Fruit fly (Drosophila melanogaster) whole organism, pupa: ENCODE measurements around the gene IFT43.

Experiments
- CG10348 ChIP-seq: fragments of 200-800 bp; sonication (Bioruptor generic); IDR thresholded peaks from 2 replicates; pipeline ENCODE4 v1.3.6; 2022; ENCODE audit warnings: missing biosample characterization, missing genetic modification characterization
- CG12605 ChIP-seq: fragments of 200-800 bp; sonication (Bioruptor generic); IDR thresholded peaks from 2 replicates; pipeline ENCODE4 v1.3.6; 2022; ENCODE audit warnings: missing biosample characterization, missing genetic modification characterization
- CG13204 ChIP-seq: fragments of 200-800 bp; sonication (Bioruptor generic); optimal IDR thresholded peaks from 2 replicates; lab custom pipeline; 2018; ENCODE audit warnings: missing biosample characterization, mild to moderate bottlenecking, missing genetic modification characterization, moderate library complexity
- CG14655 ChIP-seq: fragments of 200-800 bp; sonication (Bioruptor generic); optimal IDR thresholded peaks from 3 replicates; lab custom pipeline; 2017; ENCODE audit warnings: mild to moderate bottlenecking, missing biosample characterization, missing genetic modification reagents, missing genetic modification characterization
- CG15710 ChIP-seq: fragments of 200-800 bp; sonication (Bioruptor generic); optimal IDR thresholded peaks from 2 replicates; lab custom pipeline; 2018; ENCODE audit warnings: missing biosample characterization, mild to moderate bottlenecking, missing genetic modification characterization, moderate library complexity
- CG17806 ChIP-seq: fragments of 200-800 bp; sonication (Bioruptor generic); optimal IDR thresholded peaks from 2 replicates; lab custom pipeline; 2018; ENCODE audit warnings: missing biosample characterization, mild to moderate bottlenecking, missing genetic modification characterization, moderate library complexity
- CG32121 ChIP-seq: fragments of 200-800 bp; sonication (Bioruptor generic); IDR thresholded peaks from 2 replicates; pipeline ENCODE4 v1.3.6; 2022; ENCODE audit warnings: missing biosample characterization, missing genetic modification characterization
- CG34367 ChIP-seq: fragments of 200-800 bp; sonication (Bioruptor generic); optimal IDR thresholded peaks from 2 replicates; lab custom pipeline; 2018; ENCODE audit warnings: missing biosample characterization, mild to moderate bottlenecking, missing genetic modification characterization
- CG4496 ChIP-seq: fragments of 200-800 bp; sonication (Bioruptor generic); IDR thresholded peaks from 3 replicates; pipeline ENCODE4 v1.3.6; 2022; ENCODE audit warnings: missing biosample characterization, missing genetic modification characterization
- CG8159 ChIP-seq: fragments of 200-800 bp; sonication (Bioruptor generic); optimal IDR thresholded peaks from 3 replicates; lab custom pipeline; 2018; ENCODE audit warnings: missing biosample characterization, mild to moderate bottlenecking, missing genetic modification characterization, moderate library complexity
- CG8301 ChIP-seq: fragments of 200-800 bp; sonication (Bioruptor generic); optimal IDR thresholded peaks from 2 replicates; lab custom pipeline; 2018; ENCODE audit warnings: missing biosample characterization, mild to moderate bottlenecking, missing genetic modification characterization
- CG9948 ChIP-seq: fragments of 200-800 bp; sonication (Bioruptor generic); optimal IDR thresholded peaks from 2 replicates; lab custom pipeline; 2018; ENCODE audit warnings: missing biosample characterization, mild to moderate bottlenecking, missing genetic modification characterization, moderate library complexity
- D1 ChIP-seq: fragments of 200-800 bp; sonication (Bioruptor generic); optimal IDR thresholded peaks from 2 replicates; lab custom pipeline; 2018; ENCODE audit warnings: missing biosample characterization, mild to moderate bottlenecking, missing genetic modification characterization, moderate library complexity
- EcR ChIP-seq: fragments of 200-800 bp; sonication (Bioruptor generic); optimal IDR thresholded peaks from 3 replicates; lab custom pipeline; 2019; ENCODE audit warnings: missing biosample characterization, missing genetic modification characterization, mild to moderate bottlenecking, moderate library complexity, missing genetic modification reagents
- Ets98B ChIP-seq: fragments of 200-800 bp; sonication (Bioruptor generic); IDR thresholded peaks from 2 replicates; pipeline ENCODE4 v1.3.6; 2022; ENCODE audit warnings: missing biosample characterization, missing genetic modification characterization
- Pif1A ChIP-seq: fragments of 200-800 bp; sonication (Bioruptor generic); optimal IDR thresholded peaks from 3 replicates; lab custom pipeline; 2016; ENCODE audit warnings: missing biosample characterization, missing genetic modification characterization
- Pif1B ChIP-seq: fragments of 200-800 bp; sonication (Bioruptor generic); optimal IDR thresholded peaks from 3 replicates; lab custom pipeline; 2016; ENCODE audit warnings: missing biosample characterization, missing genetic modification characterization
- Snoo ChIP-seq: fragments of 200-800 bp; sonication (Bioruptor generic); optimal IDR thresholded peaks from 3 replicates; lab custom pipeline; 2017; ENCODE audit warnings: missing biosample characterization, mild to moderate bottlenecking, missing genetic modification characterization, inconsistent platforms
- fd96Ca ChIP-seq: fragments of 200-800 bp; sonication (Bioruptor generic); IDR thresholded peaks from 3 replicates; pipeline ENCODE4 v1.3.6; 2022; ENCODE audit warnings: missing biosample characterization, missing genetic modification characterization
- gl ChIP-seq: fragments of 200-800 bp; sonication (Bioruptor generic); optimal IDR thresholded peaks from 2 replicates; lab custom pipeline; 2018; ENCODE audit warnings: missing biosample characterization, mild to moderate bottlenecking, missing genetic modification characterization
- rn ChIP-seq: fragments of 200-800 bp; sonication (Bioruptor generic); IDR thresholded peaks from 2 replicates; pipeline ENCODE4 v1.3.6; 2022; ENCODE audit warnings: missing biosample characterization, missing genetic modification characterization

The IFT43 gene

DNA sequence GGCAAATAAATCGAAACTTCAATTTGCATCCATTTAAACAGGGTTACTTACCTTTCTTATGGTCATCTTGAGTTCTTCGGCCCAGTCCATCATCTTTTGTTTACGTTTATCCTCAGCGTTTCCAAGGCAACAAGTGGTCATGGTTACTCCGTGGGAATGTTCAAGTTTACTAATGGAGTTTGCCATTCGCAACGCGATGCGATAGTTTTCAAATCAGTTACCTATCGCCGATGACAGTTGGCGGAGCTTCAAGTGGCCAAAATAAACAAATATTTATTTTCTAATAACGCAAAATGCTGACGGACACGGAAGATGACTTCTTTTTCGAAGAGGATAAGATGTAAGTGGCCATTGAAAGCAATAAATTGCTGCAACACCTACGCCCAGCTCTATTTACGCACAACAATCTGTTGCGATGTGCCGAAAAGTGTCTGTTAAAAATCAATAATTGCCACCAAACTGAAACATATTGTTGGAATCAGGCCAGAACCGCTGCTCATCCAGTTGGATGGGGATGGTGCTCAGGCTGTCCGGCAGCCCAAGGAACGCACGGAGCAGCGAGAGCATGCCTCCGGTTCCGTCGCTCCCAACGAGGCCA, at the start of gene IFT43, which contains the start of gene PICK1:
Gene IFT43, minus strand, starts transcription at position 166 of the 598 bp plus-strand sequence.
Gene PICK1, plus strand, starts transcription at position 211 of the 598 bp plus-strand sequence.
- TF ChIP-seq gl (tag; lab: Kevin White, UChicago) (no peak), Pif1A (GFP tag; lab: Kevin White, UChicago) (no peak), CG8301 (no peak), CG12605 (peak; percentile 71), rn (GFP tag; lab: Robert Waterston, UW) (no peak), CG32121 (GFP tag; lab: Robert Waterston, UW) (no peak), CG8159 (tag; lab: Kevin White, UChicago) (no peak), CG9948 (tag; lab: Kevin White, UChicago) (no peak), Pif1B (GFP tag; lab: Kevin White, UChicago) (no peak), fd96Ca (GFP tag; lab: Robert Waterston, UW) (0 out of 3 replicates have a peak, but pooled peaks have one; percentile 30), Ets98B (no peak)

DNA sequence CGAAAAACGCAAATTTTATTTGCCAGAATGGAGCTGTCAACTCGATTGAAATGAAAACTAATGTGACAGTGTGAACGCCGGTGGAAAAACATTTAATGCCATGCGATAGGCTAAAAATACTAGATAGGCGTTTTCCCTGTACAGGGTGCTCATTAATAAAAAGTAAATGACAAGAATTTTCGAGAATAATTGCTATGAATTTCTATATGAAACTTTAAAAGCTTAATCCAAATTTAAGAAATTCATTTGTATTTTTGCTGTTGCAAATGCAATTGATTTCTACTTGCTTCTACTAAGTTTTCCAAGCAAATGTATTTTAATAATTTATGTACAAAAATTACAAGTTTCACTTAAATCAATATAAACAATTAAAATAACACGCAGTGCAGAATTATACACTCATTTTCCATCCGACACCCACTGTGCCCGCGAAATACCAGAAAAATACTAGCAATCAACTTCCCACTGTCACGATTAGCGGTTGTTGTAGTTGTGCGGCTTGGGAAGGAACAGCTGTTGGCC, 27.1 kb upstream of the IFT43 start, which contains the start of gene Pih1D1:
Gene Pih1D1, minus strand, starts transcription at position 50 of the 522 bp plus-strand sequence.
- TF ChIP-seq Pif1A (GFP tag; lab: Kevin White, UChicago) = no peak
- peak; percentile 67 for TF ChIP-seq gl (tag; lab: Kevin White, UChicago)
- peak; percentile 89 for TF ChIP-seq fd96Ca (GFP tag; lab: Robert Waterston, UW)
- TF ChIP-seq CG9948 (tag; lab: Kevin White, UChicago) = peak; percentile 96
- TF ChIP-seq CG4496 (GFP tag; lab: Robert Waterston, UW) = peak; percentile 97
- TF ChIP-seq CG12605 = peak; percentile 87
- TF ChIP-seq CG34367 (tag; lab: Kevin White, UChicago) = peak; percentile 89
- TF ChIP-seq Snoo (tag; lab: Kevin White, UChicago) = peak; percentile 92
- TF ChIP-seq CG32121 (GFP tag; lab: Robert Waterston, UW) = peak; percentile 96
- TF ChIP-seq CG15710 (tag; lab: Kevin White, UChicago) = peak; percentile 95
- TF ChIP-seq D1 = no peak
- no peak for TF ChIP-seq EcR (GFP tag; lab: Kevin White, UChicago)
- TF ChIP-seq CG8301 = peak; percentile 96
- TF ChIP-seq Ets98B = peak; percentile 91
- peak; percentile 96 for TF ChIP-seq CG8159 (tag; lab: Kevin White, UChicago)
- TF ChIP-seq rn (GFP tag; lab: Robert Waterston, UW) = peak; percentile 94
- peak; percentile 88 for TF ChIP-seq CG10348 (GFP tag; lab: Robert Waterston, UW)
- TF ChIP-seq CG13204 = peak; percentile 40
- peak; percentile 98 for TF ChIP-seq CG14655 (GFP tag; lab: Kevin White, UChicago)
- peak; percentile 83 for TF ChIP-seq Pif1B (GFP tag; lab: Kevin White, UChicago)
- peak; percentile 95 for TF ChIP-seq CG17806 (tag; lab: Kevin White, UChicago)

DNA sequence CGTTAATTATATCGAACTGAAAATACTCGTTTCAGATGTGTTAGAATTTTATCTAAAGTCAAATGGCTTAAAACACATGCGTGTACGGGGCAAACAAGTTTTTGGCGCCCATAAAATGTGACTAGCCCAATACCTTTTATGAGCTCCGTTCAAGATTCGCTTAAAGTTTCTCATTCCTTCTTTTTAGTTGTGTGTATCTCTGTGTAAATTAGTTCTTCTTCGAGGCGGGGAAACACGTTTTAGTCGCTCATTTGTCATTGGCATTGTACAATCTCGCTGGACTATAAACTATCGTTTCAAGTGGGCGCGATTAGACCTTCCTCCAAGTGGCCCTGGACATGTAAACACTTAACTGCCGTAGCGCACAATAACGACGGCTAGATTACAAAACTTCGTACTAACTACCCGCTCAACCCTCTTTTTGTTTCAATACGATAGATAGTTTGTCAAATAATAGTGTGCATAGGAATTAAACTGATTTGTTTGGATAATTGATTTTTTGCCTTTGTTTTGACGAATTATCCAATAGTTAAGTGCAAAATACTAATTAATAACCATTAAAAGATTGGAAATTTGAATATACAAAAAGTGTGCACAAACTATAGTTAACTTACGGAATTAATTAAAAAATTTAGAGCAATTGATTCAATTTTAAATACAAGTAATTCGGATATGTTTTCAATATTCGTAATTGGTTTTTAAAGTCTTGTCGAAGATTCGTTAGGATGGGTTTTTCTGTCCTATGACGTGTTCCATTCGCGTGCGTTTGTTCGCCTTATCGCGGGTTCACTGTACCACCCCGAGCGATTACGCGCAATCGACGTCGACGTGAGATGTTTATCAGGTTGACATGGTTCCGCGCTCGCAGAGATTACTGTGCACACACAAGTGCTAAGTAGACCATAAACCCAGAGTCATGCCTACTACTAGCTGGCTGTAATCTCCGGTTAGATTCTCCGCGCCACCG, 25.9 kb upstream of the IFT43 start:
- TF ChIP-seq Pif1A (GFP tag; lab: Kevin White, UChicago) (peak; percentile 42), fd96Ca (GFP tag; lab: Robert Waterston, UW) (peak; percentile 79), rn (GFP tag; lab: Robert Waterston, UW) (peak; percentile 18; the same call in 1 of the 2 replicates), CG32121 (GFP tag; lab: Robert Waterston, UW) (peak; percentile 68; the same call in 1 of the 2 replicates), CG10348 (GFP tag; lab: Robert Waterston, UW) (no peak), CG4496 (GFP tag; lab: Robert Waterston, UW) (peak; percentile 76), Pif1B (GFP tag; lab: Kevin White, UChicago) (peak; percentile 9), Snoo (tag; lab: Kevin White, UChicago) (peak; percentile 19), CG17806 (tag; lab: Kevin White, UChicago) (peak; percentile 45), CG15710 (tag; lab: Kevin White, UChicago) (peak; percentile 26), CG34367 (tag; lab: Kevin White, UChicago) (no peak), CG13204 (no peak), Ets98B (peak; percentile 55), EcR (GFP tag; lab: Kevin White, UChicago) (peak; percentile 37), CG8301 (peak; percentile 65), gl (tag; lab: Kevin White, UChicago) (no peak), CG12605 (peak; percentile 33; the same call in 1 of the 2 replicates), CG14655 (GFP tag; lab: Kevin White, UChicago) (no peak), CG9948 (tag; lab: Kevin White, UChicago) (peak; percentile 12), CG8159 (tag; lab: Kevin White, UChicago) (peak; percentile 51), D1 (no peak)

DNA sequence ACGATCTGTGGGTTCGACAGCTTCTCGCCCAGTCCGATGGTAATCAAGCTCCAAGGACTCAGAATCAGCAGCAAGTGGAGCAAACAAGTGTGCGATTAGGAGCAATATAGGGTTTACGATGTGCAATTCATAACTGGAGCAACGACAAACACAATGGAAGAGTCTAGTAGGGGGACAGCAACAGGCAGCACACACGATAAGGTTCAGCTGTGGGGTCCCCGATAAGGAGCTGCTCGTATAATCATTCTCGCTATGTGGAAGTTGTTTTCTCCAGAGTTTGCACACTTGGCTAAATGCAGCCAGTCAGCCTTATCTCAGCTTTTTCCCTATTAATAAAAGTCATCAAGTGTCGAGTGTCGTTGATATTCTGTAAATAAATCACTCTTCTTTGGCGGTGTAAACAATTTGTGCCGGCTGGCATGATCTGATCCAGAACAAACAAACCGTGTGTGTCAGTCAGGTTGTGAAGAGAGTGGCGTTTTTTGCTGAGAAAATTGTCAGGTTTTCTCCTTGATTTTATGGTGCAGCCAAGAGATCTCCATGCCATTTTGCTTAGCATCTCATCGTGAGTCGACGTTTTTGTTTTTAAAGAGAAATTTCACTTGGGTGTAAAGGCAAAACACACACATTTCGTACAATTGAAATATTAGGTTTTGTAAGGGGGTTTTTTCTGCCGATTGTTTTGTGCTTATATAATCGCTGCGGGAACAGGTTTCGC, 25.1 kb upstream of the IFT43 start:
- TF ChIP-seq rn (GFP tag; lab: Robert Waterston, UW) = no peak
- no peak for TF ChIP-seq CG17806 (tag; lab: Kevin White, UChicago)
- peak; percentile 49 for TF ChIP-seq EcR (GFP tag; lab: Kevin White, UChicago)
- no peak for TF ChIP-seq Snoo (tag; lab: Kevin White, UChicago)
- peak; percentile 32 for TF ChIP-seq gl (tag; lab: Kevin White, UChicago)
- peak; percentile 30; the same call in 2 of the 3 replicates for TF ChIP-seq CG4496 (GFP tag; lab: Robert Waterston, UW)
- TF ChIP-seq CG32121 (GFP tag; lab: Robert Waterston, UW) = 0 out of 2 replicates have a peak, but pooled peaks have one; percentile 12
- no peak; the same call in 1 of the 2 replicates for TF ChIP-seq Ets98B
